Fruit fly (Drosophila melanogaster) whole organism, embryonic: ENCODE data around the gene Etfb.

Experiments used
- Aef1 ChIP-seq: fragments of 200-800 bp; sonication (Bioruptor generic); IDR thresholded peaks from 3 replicates; pipeline ENCODE4 v1.3.6; 2022; ENCODE audit warnings: missing biosample characterization, missing genetic modification characterization
- Antp ChIP-seq: fragments of 200-800 bp; sonication (Bioruptor generic); optimal IDR thresholded peaks from 3 replicates; lab custom pipeline; 2016; ENCODE audit warnings: missing biosample characterization, missing genetic modification characterization
- B-H2 ChIP-seq: fragments of 200-800 bp; sonication (Bioruptor generic); optimal IDR thresholded peaks from 2 replicates; lab custom pipeline; 2018; ENCODE audit warnings: missing biosample characterization, mild to moderate bottlenecking, missing genetic modification characterization
- Bdp1 ChIP-seq: fragments of 200-800 bp; sonication (Bioruptor generic); optimal IDR thresholded peaks from 3 replicates; lab custom pipeline; 2016; ENCODE audit warnings: missing biosample characterization, missing genetic modification characterization
- BtbVII ChIP-seq: fragments of 200-800 bp; sonication (Bioruptor generic); optimal IDR thresholded peaks from 3 replicates; lab custom pipeline; 2017; ENCODE audit warnings: missing biosample characterization, mild to moderate bottlenecking, missing genetic modification characterization
- CG1024 ChIP-seq: fragments of 200-800 bp; sonication (Bioruptor generic); IDR thresholded peaks from 2 replicates; pipeline ENCODE4 v1.3.6; 2022; ENCODE audit warnings: missing biosample characterization, missing genetic modification characterization
- CG11085 ChIP-seq: fragments of 200-800 bp; sonication (Bioruptor generic); IDR thresholded peaks from 2 replicates; pipeline ENCODE4 v1.3.6; 2022; ENCODE audit warnings: missing biosample characterization, missing genetic modification characterization
- CG13296 ChIP-seq: fragments of 200-800 bp; sonication (Bioruptor generic); optimal IDR thresholded peaks from 3 replicates; lab custom pipeline; 2018; ENCODE audit warnings: missing biosample characterization, mild to moderate bottlenecking, missing genetic modification characterization
- CG13424 ChIP-seq: fragments of 200-800 bp; sonication (Bioruptor generic); optimal IDR thresholded peaks from 2 replicates; lab custom pipeline; 2019; ENCODE audit warnings: missing biosample characterization, mild to moderate bottlenecking, missing genetic modification characterization, moderate library complexity
- CG17829 ChIP-seq: fragments of 200-800 bp; optimal IDR thresholded peaks from 2 replicates; lab custom pipeline; 2019; ENCODE audit warnings: missing biosample characterization, mild to moderate bottlenecking, missing genetic modification characterization, moderate library complexity
- CG18011 ChIP-seq: fragments of 200-800 bp; sonication (Bioruptor generic); optimal IDR thresholded peaks from 2 replicates; lab custom pipeline; 2017; ENCODE audit warnings: missing biosample characterization, missing genetic modification characterization, mild to moderate bottlenecking, moderate library complexity, missing genotype
- CG18619 ChIP-seq: fragments of 200-800 bp; sonication (Bioruptor generic); optimal IDR thresholded peaks from 3 replicates; lab custom pipeline; 2017; ENCODE audit warnings: missing biosample characterization, mild to moderate bottlenecking, missing genetic modification characterization
- CG2129 ChIP-seq: fragments of 200-800 bp; sonication (Bioruptor generic); IDR thresholded peaks from 2 replicates; pipeline ENCODE4 v1.3.6; 2022; ENCODE audit warnings: missing biosample characterization, missing genetic modification characterization; ENCODE audit not compliant: partially characterized antibody
- CG42726 ChIP-seq: fragments of 200-800 bp; sonication (Bioruptor generic); IDR thresholded peaks from 2 replicates; pipeline ENCODE4 v1.3.6; 2022; ENCODE audit warnings: missing biosample characterization, missing genetic modification characterization; ENCODE audit not compliant: partially characterized antibody
- CG5180 ChIP-seq: fragments of 200-800 bp; sonication (Bioruptor generic); optimal IDR thresholded peaks from 3 replicates; lab custom pipeline; 2017; ENCODE audit warnings: missing biosample characterization, missing genetic modification characterization, mild to moderate bottlenecking, moderate library complexity, missing genetic modification reagents
- CG6683 ChIP-seq: fragments of 200-800 bp; sonication (Bioruptor generic); optimal IDR thresholded peaks from 2 replicates; lab custom pipeline; 2017; ENCODE audit warnings: missing biosample characterization, mild to moderate bottlenecking, missing genetic modification characterization, missing genetic modification reagents
- CG7745 ChIP-seq: fragments of 200-800 bp; sonication (Bioruptor generic); optimal IDR thresholded peaks from 2 replicates; lab custom pipeline; 2018; ENCODE audit warnings: missing biosample characterization, mild to moderate bottlenecking, missing genetic modification characterization, moderate library complexity
- CG9727 ChIP-seq: fragments of 200-800 bp; sonication (Bioruptor generic); optimal IDR thresholded peaks from 3 replicates; lab custom pipeline; 2017; ENCODE audit warnings: missing biosample characterization, mild to moderate bottlenecking, missing genetic modification characterization
- HHEX ChIP-seq: fragments of 200-800 bp; sonication (Bioruptor generic); optimal IDR thresholded peaks from 3 replicates; lab custom pipeline; 2017; ENCODE audit warnings: missing biosample characterization, mild to moderate bottlenecking, missing genetic modification characterization, missing genetic modification reagents
- HLH4C ChIP-seq: fragments of 200-800 bp; sonication (Bioruptor generic); IDR thresholded peaks from 3 replicates; pipeline ENCODE4 v1.3.6; 2022; ENCODE audit warnings: missing biosample characterization, missing genetic modification characterization; ENCODE audit not compliant: partially characterized antibody
- Kr ChIP-seq: fragments of 200-800 bp; sonication (Bioruptor generic); optimal IDR thresholded peaks from 2 replicates; lab custom pipeline; 2017; ENCODE audit warnings: missing biosample characterization, mild to moderate bottlenecking, missing genetic modification characterization
- MESR4 ChIP-seq: fragments of 200-800 bp; sonication (Bioruptor generic); optimal IDR thresholded peaks from 2 replicates; lab custom pipeline; 2018; ENCODE audit warnings: missing biosample characterization, mild to moderate bottlenecking, missing genetic modification characterization, moderate library complexity
- Med ChIP-seq: fragments of 200-800 bp; sonication (Bioruptor generic); peaks from one replicate; lab custom pipeline; 2016; ENCODE audit warnings: missing biosample characterization, missing genetic modification characterization, mild to moderate bottlenecking, inconsistent platforms, moderate library complexity
- Meics ChIP-seq: fragments of 200-800 bp; sonication (Bioruptor generic); optimal IDR thresholded peaks from 2 replicates; lab custom pipeline; 2017; ENCODE audit warnings: missing biosample characterization, mild to moderate bottlenecking, missing genetic modification characterization
- NC2β ChIP-seq: fragments of 200-800 bp; sonication (Bioruptor generic); optimal IDR thresholded peaks from 2 replicates; lab custom pipeline; 2016; ENCODE audit warnings: missing biosample characterization, missing genetic modification characterization
- NfI ChIP-seq: fragments of 200-800 bp; sonication (Bioruptor generic); optimal IDR thresholded peaks from 3 replicates; lab custom pipeline; 2018; ENCODE audit warnings: missing biosample characterization, mild to moderate bottlenecking, missing genetic modification characterization, moderate library complexity
- Oli ChIP-seq: fragments of 200-800 bp; sonication (Bioruptor generic); optimal IDR thresholded peaks from 2 replicates; lab custom pipeline; 2018; ENCODE audit warnings: missing biosample characterization, mild to moderate bottlenecking, missing genetic modification characterization, moderate library complexity
- Opbp ChIP-seq: fragments of 200-800 bp; sonication (Bioruptor generic); IDR thresholded peaks from 3 replicates; pipeline ENCODE4 v1.3.6; 2022; ENCODE audit warnings: missing biosample characterization, missing genetic modification characterization; ENCODE audit not compliant: partially characterized antibody
- bbx ChIP-seq: fragments of 200-800 bp; sonication (Bioruptor generic); IDR thresholded peaks from 2 replicates; pipeline ENCODE4 v1.3.6; 2022; ENCODE audit warnings: missing biosample characterization, missing genetic modification characterization; ENCODE audit not compliant: partially characterized antibody
- cg ChIP-seq: fragments of 200-800 bp; sonication (Bioruptor generic); optimal IDR thresholded peaks from 3 replicates; lab custom pipeline; 2019; ENCODE audit warnings: missing biosample characterization, mild to moderate bottlenecking, missing genetic modification characterization, moderate library complexity
- chm ChIP-seq: fragments of 200-800 bp; sonication (Bioruptor generic); IDR thresholded peaks from 2 replicates; pipeline ENCODE4 v1.3.6; 2022; ENCODE audit warnings: missing biosample characterization, missing genetic modification characterization
- cwo ChIP-seq: fragments of 200-800 bp; sonication (Bioruptor generic); optimal IDR thresholded peaks from 3 replicates; lab custom pipeline; 2017; ENCODE audit warnings: missing biosample characterization, missing genetic modification characterization, mild to moderate bottlenecking, moderate library complexity, missing genetic modification reagents
- dysf ChIP-seq: fragments of 200-800 bp; sonication (Bioruptor generic); IDR thresholded peaks from 3 replicates; pipeline ENCODE4 v1.3.6; 2022; ENCODE audit warnings: missing biosample characterization, missing genetic modification characterization
- fd3F ChIP-seq: fragments of 200-800 bp; sonication (Bioruptor generic); optimal IDR thresholded peaks from 2 replicates; lab custom pipeline; 2018; ENCODE audit warnings: missing biosample characterization, mild to moderate bottlenecking, missing genetic modification characterization, moderate library complexity
- fu2 ChIP-seq: fragments of 200-800 bp; sonication (Bioruptor generic); optimal IDR thresholded peaks from 2 replicates; lab custom pipeline; 2016; ENCODE audit warnings: missing biosample characterization, missing genetic modification characterization
- grau ChIP-seq: fragments of 200-800 bp; optimal IDR thresholded peaks from 3 replicates; lab custom pipeline; 2019; ENCODE audit warnings: missing biosample characterization, mild to moderate bottlenecking, missing genetic modification characterization, moderate library complexity
- nmo ChIP-seq: fragments of 200-800 bp; sonication (Bioruptor generic); optimal IDR thresholded peaks from 2 replicates; lab custom pipeline; 2018; ENCODE audit warnings: missing biosample characterization, mild to moderate bottlenecking, missing genetic modification characterization, moderate library complexity
- pan ChIP-seq, 4 experiments: fragments of >200 bp in 3 of 4; fragments of 200-800 bp in 1 of 4; sonication (Bioruptor generic) in 1 of 4; optimal IDR thresholded peaks in 3 of 4; IDR thresholded peaks in 1 of 4; 2 replicates each; pipeline versions ENCODE4 v1.3.6 to Lab custom; 2017 to 2022; ENCODE audit warnings: missing biosample characterization in 2 of 4, missing genetic modification characterization in 2 of 4, mixed read lengths in 1 of 4
- pfk ChIP-seq: fragments of 200-800 bp; sonication (Bioruptor generic); optimal IDR thresholded peaks from 2 replicates; lab custom pipeline; 2018; ENCODE audit warnings: missing biosample characterization, mild to moderate bottlenecking, missing genetic modification characterization, moderate library complexity
- pum ChIP-seq: fragments of 200-800 bp; sonication (Bioruptor generic); optimal IDR thresholded peaks from 2 replicates; lab custom pipeline; 2016; ENCODE audit warnings: missing biosample characterization, missing genetic modification characterization
- salm ChIP-seq: fragments of 200-800 bp; sonication (Bioruptor generic); optimal IDR thresholded peaks from 2 replicates; lab custom pipeline; 2018; ENCODE audit warnings: missing biosample characterization, mild to moderate bottlenecking, missing genetic modification characterization
- sens-2 ChIP-seq: fragments of 200-800 bp; sonication (Bioruptor generic); IDR thresholded peaks from 2 replicates; pipeline ENCODE4 v1.3.6; 2022; ENCODE audit warnings: missing biosample characterization, missing genetic modification characterization
- sqz ChIP-seq: fragments of 200-800 bp; sonication (Bioruptor generic); optimal IDR thresholded peaks from 3 replicates; lab custom pipeline; 2018; ENCODE audit warnings: missing biosample characterization, mild to moderate bottlenecking, missing genetic modification characterization
- stc ChIP-seq: fragments of 200-800 bp; sonication (Bioruptor generic); IDR thresholded peaks from 2 replicates; pipeline ENCODE4 v1.3.6; 2022; ENCODE audit warnings: missing biosample characterization, missing genetic modification characterization
- tap ChIP-seq: fragments of 200-800 bp; optimal IDR thresholded peaks from 3 replicates; lab custom pipeline; 2019; ENCODE audit warnings: missing biosample characterization, mild to moderate bottlenecking, missing genetic modification characterization, moderate library complexity
- tgo ChIP-seq: fragments of 200-800 bp; sonication (Bioruptor generic); IDR thresholded peaks from 3 replicates; pipeline ENCODE4 v1.3.6; 2022; ENCODE audit warnings: missing biosample characterization, missing genetic modification characterization
- toy ChIP-seq: fragments of 200-800 bp; sonication (Bioruptor generic); IDR thresholded peaks from 2 replicates; pipeline ENCODE4 v1.3.6; 2022; ENCODE audit warnings: missing biosample characterization, missing genetic modification characterization
- trem ChIP-seq: fragments of 200-800 bp; optimal IDR thresholded peaks from 3 replicates; lab custom pipeline; 2019; ENCODE audit warnings: missing biosample characterization, mild to moderate bottlenecking, missing genetic modification characterization, moderate library complexity
- zf30C ChIP-seq: fragments of 200-800 bp; sonication (Bioruptor generic); optimal IDR thresholded peaks from 3 replicates; lab custom pipeline; 2018; ENCODE audit warnings: missing biosample characterization, mild to moderate bottlenecking, missing genetic modification characterization

Gene Etfb

DNA sequence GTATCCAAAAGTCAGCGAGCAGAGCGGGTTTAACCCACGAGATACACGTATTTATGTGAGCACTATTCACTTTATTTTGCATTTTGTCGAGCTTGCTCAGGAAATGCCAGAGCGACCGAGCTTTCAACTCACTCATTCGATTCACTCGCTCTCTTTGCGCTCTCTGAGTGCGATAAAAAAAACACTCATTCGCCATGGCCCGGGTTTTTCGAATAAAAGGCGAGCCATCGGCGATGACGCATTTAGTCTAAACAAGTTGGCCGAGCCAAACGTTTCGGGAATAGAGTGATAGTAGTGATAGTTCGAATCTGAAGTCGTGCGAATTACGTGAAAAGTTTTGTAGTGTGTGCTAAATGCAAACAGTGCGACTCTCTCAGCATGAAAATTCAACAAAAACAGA lies 20.4 kb downstream of the Etfb start (continued):
- TF ChIP-seq CG42726 (GFP tag; lab: Robert Waterston, UW) (peak; percentile 81; the same call in 1 of the 2 replicates), Aef1 (peak; percentile 16; the same call in 1 of the 3 replicates), Meics (GFP tag; lab: Kevin White, UChicago) (peak; percentile 45), grau (tag; lab: Kevin White, UChicago) (no peak), CG2129 (GFP tag; lab: Robert Waterston, UW) (no peak), tap (tag; lab: Kevin White, UChicago) (peak; percentile 22), CG6683 (GFP tag; lab: Kevin White, UChicago) (peak; percentile 33), MESR4 (GFP tag; lab: Kevin White, UChicago) (no peak), CG17829 (tag; lab: Kevin White, UChicago) (no peak), NfI (GFP tag; lab: Kevin White, UChicago) (no peak), chm (GFP tag; lab: Robert Waterston, UW) (peak; percentile 71; the same call in 1 of the 2 replicates), CG13424 (tag; lab: Kevin White, UChicago) (no peak), sens-2 (no peak), sqz (peak; percentile 66), HHEX (GFP tag; lab: Kevin White, UChicago) (peak; percentile 31), CG9727 (peak; percentile 15), Bdp1 (GFP tag; lab: Kevin White, UChicago) (no peak), Opbp (peak; percentile 29; the same call in 2 of the 3 replicates), stc (GFP tag; lab: Robert Waterston, UW) (no peak; the same call in 1 of the 2 replicates), CG5180 (GFP tag; lab: Kevin White, UChicago) (peak; percentile 1), BtbVII (GFP tag; lab: Kevin White, UChicago) (peak; percentile 23), bbx (peak; percentile 67), fd3F (GFP tag; lab: Kevin White, UChicago) (no peak), Kr (GFP tag; lab: Kevin White, UChicago) (no peak), nmo (GFP tag; lab: Kevin White, UChicago) (no peak), zf30C (GFP tag; lab: Kevin White, UChicago) (no peak), NC2β (GFP tag; lab: Kevin White, UChicago) (no peak), HLH4C (GFP tag; lab: Robert Waterston, UW) (peak; percentile 28; the same call in 2 of the 3 replicates), pfk (peak; percentile 7), CG11085 (no peak), tgo (GFP tag; lab: Robert Waterston, UW) (no peak), CG18011 (GFP tag; lab: Kevin White, UChicago) (no peak), Med (GFP tag; lab: Kevin White, UChicago) (peak; percentile 64), CG1024 (GFP tag; lab: Robert Waterston, UW) (no peak), B-H2 (no peak), salm (tag; lab: Kevin White, UChicago) (no peak), fu2 (GFP tag; lab: Kevin White, UChicago) (no peak), CG18619 (no peak), cg (GFP tag; lab: Kevin White, UChicago) (peak; percentile 42), cwo (GFP tag; lab: Kevin White, UChicago) (peak; percentile 34), CG7745 (tag; lab: Kevin White, UChicago) (no peak), pum (GFP tag; lab: Kevin White, UChicago) (no peak), CG13296 (GFP tag; lab: Kevin White, UChicago) (peak; percentile 50), trem (tag; lab: Kevin White, UChicago) (no peak), Oli (no peak), dysf (GFP tag; lab: Robert Waterston, UW) (no peak), toy (GFP tag; lab: Robert Waterston, UW) (no peak), Antp (GFP tag; lab: Kevin White, UChicago) (peak; percentile 18), pan (optimal IDR thresholded peaks at IDR 0.05; lab: Kevin White, UChicago) (no peak), pan (GFP tag; optimal IDR thresholded peaks at IDR 0.05 in 1 of 2, IDR thresholded peaks at IDR 0.05 in 1 of 2) (peak in 1 of 2 experiments; percentile 26)
